Worm (Caenorhabditis elegans) whole organism, midembryonic: ENCODE results near the gene clec-265.
A peak's percentile ranks its signal among the peaks of the same experiment; 100 is the strongest.

Experiments used
- T22C8.4 ChIP-seq: fragments of 200-800 bp; sonication (Bioruptor generic); IDR thresholded peaks from 2 replicates; pipeline ENCODE4 v1.3.6; 2022; ENCODE audit warnings: missing genetic modification characterization, missing compliant biosample characterization
- cog-1 ChIP-seq: sonication (generic microtip); optimal IDR thresholded peaks from 2 replicates; lab custom pipeline; 2016; ENCODE audit warnings: missing genetic modification characterization, missing compliant biosample characterization
- flt-1 ChIP-seq: fragments of 200-800 bp; sonication (Bioruptor generic); IDR thresholded peaks from 2 replicates; pipeline ENCODE4 v1.3.6; 2022; ENCODE audit warnings: missing genetic modification characterization, missing compliant biosample characterization
- klf-2 ChIP-seq: fragments of 200-800 bp; sonication (Bioruptor generic); conservative IDR thresholded peaks from 2 replicates; pipeline ENCODE4 v1.3.6; 2022; ENCODE audit warnings: missing genetic modification reagents, missing genetic modification characterization, missing compliant biosample characterization
- med-1 ChIP-seq: sonication (generic microtip); optimal IDR thresholded peaks from 2 replicates; lab custom pipeline; 2017; ENCODE audit warnings: missing genetic modification characterization, mild to moderate bottlenecking, missing compliant biosample characterization, antibody characterized with exemption, missing genetic modification reagents; ENCODE audit not compliant: insufficient read depth
- ref-1 ChIP-seq: fragments of 200-800 bp; sonication (Bioruptor generic); conservative IDR thresholded peaks from 2 replicates; pipeline ENCODE4 v1.3.6; 2022; ENCODE audit warnings: missing genetic modification reagents, missing genetic modification characterization, missing compliant biosample characterization
- tab-1 ChIP-seq: fragments of 200-800 bp; sonication (Bioruptor generic); IDR thresholded peaks from 2 replicates; pipeline ENCODE4 v1.3.6; 2022; ENCODE audit warnings: missing genetic modification characterization, missing compliant biosample characterization
- ztf-23 ChIP-seq: fragments of 200-800 bp; sonication (Bioruptor generic); IDR thresholded peaks from 2 replicates; pipeline ENCODE4 v1.3.6; 2022; ENCODE audit warnings: missing genetic modification reagents, missing genetic modification characterization, missing compliant biosample characterization
- ztf-29 ChIP-seq: fragments of 200-800 bp; sonication (Bioruptor generic); IDR thresholded peaks from 2 replicates; pipeline ENCODE4 v1.3.6; 2022; ENCODE audit warnings: missing genetic modification reagents, missing genetic modification characterization, missing compliant biosample characterization

The clec-265 gene

DNA sequence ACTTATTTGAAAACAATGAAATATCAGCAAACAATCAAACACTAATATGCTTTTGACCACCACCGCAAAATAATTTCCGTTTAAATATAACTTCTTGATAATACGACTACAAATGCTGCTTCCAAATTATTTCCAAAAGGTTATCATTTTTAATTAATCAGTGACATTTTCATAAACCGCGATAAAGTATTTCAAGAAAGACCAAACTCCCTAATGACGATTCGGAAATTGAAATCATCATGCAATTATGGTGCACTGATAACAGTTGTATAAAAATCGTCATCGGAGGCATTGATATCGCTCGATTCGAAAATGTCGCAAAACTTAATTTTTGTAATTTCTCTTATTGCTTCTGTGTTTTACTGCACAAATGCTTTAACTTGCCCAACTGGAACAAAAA lies at the start of gene clec-265:
Gene clec-265 (plus strand): TSS at position 300 of the 400 bp plus-strand sequence.
- TF ChIP-seq T22C8.4 (GFP tag; lab: Robert Waterston, UW) (no peak), klf-2 (GFP tag; lab: Robert Waterston, UW) (no peak), cog-1 (tag; lab: Kevin White, UChicago) (no peak), flt-1 (GFP tag; lab: Robert Waterston, UW) (no peak), ztf-23 (GFP tag; lab: Robert Waterston, UW) (no peak), ztf-29 (no peak), tab-1 (no peak), med-1 (GFP tag; lab: Kevin White, UChicago) (no peak), ref-1 (GFP tag; lab: Robert Waterston, UW) (no peak)

DNA sequence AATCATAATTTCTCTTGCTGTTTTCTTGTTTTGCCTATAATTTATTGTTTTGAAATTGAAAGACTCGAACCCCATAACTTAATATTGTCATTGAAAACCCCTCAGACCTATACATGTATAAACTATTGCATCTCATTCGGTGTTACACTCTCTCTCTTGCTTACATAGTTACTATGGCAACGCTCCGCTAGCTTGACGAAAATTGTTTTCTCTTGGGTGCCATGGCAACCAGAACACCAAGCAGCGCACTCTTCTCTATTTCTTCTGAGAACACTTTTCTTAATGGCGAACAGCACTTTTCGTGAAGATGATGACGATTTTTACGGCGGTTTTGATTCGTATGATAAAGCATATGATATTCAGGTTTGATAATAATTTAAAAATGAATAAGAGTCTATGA lies 47.6 kb upstream of the clec-265 start, which contains the start of gene osm-5:
Gene osm-5 (plus strand): TSS at position 268 of the 400 bp plus-strand sequence.
- no peak for TF ChIP-seq T22C8.4 (GFP tag; lab: Robert Waterston, UW)
- TF ChIP-seq tab-1, result no peak
- no peak for TF ChIP-seq ref-1 (GFP tag; lab: Robert Waterston, UW)
- no peak for TF ChIP-seq klf-2 (GFP tag; lab: Robert Waterston, UW)
- no peak for TF ChIP-seq cog-1 (tag; lab: Kevin White, UChicago)
- no peak for TF ChIP-seq ztf-29
- TF ChIP-seq med-1 (GFP tag; lab: Kevin White, UChicago), result no peak
- TF ChIP-seq flt-1 (GFP tag; lab: Robert Waterston, UW), result no peak
- no peak for TF ChIP-seq ztf-23 (GFP tag; lab: Robert Waterston, UW)

DNA sequence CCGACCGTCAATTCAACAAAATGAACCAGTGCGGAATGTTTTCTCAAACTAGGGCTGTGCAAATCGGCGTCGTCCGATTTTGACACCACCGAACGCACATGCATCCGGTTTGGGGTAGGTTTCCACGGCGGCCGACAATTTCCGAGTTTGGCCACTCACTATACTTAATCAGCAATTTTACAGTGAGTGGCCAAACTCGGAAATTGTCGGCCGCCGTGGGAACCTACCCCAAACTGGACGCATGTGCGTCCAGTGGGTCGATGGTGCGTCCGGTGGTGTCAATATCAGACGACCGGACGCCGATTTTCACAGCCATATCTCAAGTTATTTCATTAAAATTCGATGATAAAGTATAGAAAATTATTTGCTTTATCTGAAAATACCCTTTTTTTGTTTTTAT lies 41.4 kb upstream of the clec-265 start:
- TF ChIP-seq med-1 (GFP tag; lab: Kevin White, UChicago) (no peak), ztf-23 (GFP tag; lab: Robert Waterston, UW) (no peak), T22C8.4 (GFP tag; lab: Robert Waterston, UW) (no peak), tab-1 (no peak), ref-1 (GFP tag; lab: Robert Waterston, UW) (no peak), cog-1 (tag; lab: Kevin White, UChicago) (no peak), flt-1 (GFP tag; lab: Robert Waterston, UW) (no peak), klf-2 (GFP tag; lab: Robert Waterston, UW) (no peak), ztf-29 (no peak)

DNA sequence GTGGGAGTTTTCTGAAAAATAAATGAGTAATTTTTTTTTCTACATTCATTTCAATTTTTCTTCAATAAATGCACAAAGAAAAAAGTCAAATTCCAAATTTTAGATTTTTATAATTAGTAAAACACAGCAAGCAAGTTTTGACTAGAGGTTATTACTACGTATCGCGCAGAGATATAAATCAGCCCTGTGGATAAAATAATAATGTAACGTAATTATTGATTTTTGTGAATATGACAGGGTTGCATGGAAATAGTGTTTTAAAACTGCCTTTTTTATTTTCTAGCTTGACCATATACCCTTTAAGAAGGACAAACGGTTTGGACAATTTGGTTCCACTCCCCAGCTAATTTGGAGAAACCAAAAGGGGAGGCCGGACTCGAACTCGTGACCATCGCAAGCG lies 35.3 kb upstream of the clec-265 start:
- TF ChIP-seq ztf-23 (GFP tag; lab: Robert Waterston, UW) (no peak), flt-1 (GFP tag; lab: Robert Waterston, UW) (no peak), cog-1 (tag; lab: Kevin White, UChicago) (no peak), ref-1 (GFP tag; lab: Robert Waterston, UW) (no peak), ztf-29 (no peak), T22C8.4 (GFP tag; lab: Robert Waterston, UW) (0 out of 2 replicates have a peak, but pooled peaks have one; percentile 33)

DNA sequence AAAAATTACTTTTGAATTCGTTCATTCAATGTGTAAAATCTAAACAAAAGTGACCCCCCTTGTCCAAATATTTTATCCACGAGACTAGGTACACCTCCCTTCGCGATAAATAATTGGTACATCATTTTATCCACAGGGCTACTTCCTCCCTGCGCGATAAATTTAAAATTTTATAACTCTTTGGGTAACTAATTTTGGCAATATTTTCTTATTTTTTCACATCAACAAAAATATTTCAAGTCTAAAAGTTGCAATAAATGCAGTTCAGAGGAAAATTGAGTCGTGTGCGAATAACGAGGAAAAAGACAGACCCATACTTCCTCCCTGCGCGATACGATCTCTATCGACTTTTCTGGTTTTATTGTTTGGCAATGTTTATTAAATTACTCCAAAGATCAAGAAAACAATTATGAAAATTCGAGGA lies 34.6 kb upstream of the clec-265 start:
- TF ChIP-seq tab-1 (0 out of 2 replicates have a peak, but pooled peaks have one; percentile 45), cog-1 (tag; lab: Kevin White, UChicago) (peak; percentile 98), T22C8.4 (GFP tag; lab: Robert Waterston, UW) (peak; percentile 57; the same call in 1 of the 2 replicates), klf-2 (GFP tag; lab: Robert Waterston, UW) (peak; percentile 87), ztf-23 (GFP tag; lab: Robert Waterston, UW) (peak; percentile 83), med-1 (GFP tag; lab: Kevin White, UChicago) (peak; percentile 57), ztf-29 (no peak; the same call in 1 of the 2 replicates), flt-1 (GFP tag; lab: Robert Waterston, UW) (peak; percentile 88), ref-1 (GFP tag; lab: Robert Waterston, UW) (no peak)

DNA sequence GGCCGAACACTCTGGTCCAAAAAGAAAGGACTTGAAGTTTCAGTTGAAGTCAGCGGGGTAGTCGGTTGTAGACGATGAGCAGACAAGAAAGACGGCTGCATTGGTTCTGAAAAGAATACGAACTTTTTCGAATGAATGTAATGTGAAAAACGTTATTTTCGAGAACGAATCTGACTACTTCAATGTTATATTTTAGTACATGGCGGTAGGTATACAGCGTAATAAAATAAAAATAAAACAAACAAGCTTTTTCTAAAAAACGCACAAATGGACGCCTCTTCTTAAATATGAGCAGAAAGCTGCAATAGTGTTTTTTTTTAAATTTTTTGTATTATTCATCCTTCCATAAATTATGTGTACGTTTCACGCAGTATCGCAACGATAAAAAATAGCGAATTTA lies 31.9 kb upstream of the clec-265 start, which contains the start of gene Y41G9A.17:
Gene Y41G9A.17 (minus strand): TSS at position 101 of the 400 bp plus-strand sequence.
- TF ChIP-seq klf-2 (GFP tag; lab: Robert Waterston, UW), result no peak
- TF ChIP-seq tab-1, result no peak
- TF ChIP-seq ztf-29, result no peak
- TF ChIP-seq med-1 (GFP tag; lab: Kevin White, UChicago), result no peak

DNA sequence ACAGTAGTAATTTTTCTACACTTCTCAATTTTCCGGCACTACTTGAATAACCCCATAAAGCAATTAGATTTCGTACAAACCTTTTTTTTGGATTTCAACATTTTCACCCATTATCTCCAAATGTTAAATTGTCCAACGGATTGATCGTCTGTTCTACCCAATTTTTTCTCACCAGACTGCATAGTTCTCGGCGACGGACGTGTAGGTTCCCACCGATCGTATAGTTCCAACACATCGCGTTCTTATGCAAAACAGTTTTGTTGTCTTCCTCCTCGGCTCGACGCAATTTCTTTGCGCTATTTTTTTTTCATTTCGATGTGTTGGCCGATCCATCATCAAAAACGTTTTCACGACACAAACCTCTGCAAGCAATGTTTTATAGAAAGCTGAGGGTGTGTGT lies 27.9 kb upstream of the clec-265 start, which contains the start of gene Y41G9A.6:
Gene Y41G9A.6 (minus strand): TSS at position 101 of the 400 bp plus-strand sequence.
- TF ChIP-seq ref-1 (GFP tag; lab: Robert Waterston, UW), result no peak
- TF ChIP-seq cog-1 (tag; lab: Kevin White, UChicago), result no peak
- no peak for TF ChIP-seq klf-2 (GFP tag; lab: Robert Waterston, UW)
- TF ChIP-seq T22C8.4 (GFP tag; lab: Robert Waterston, UW), result no peak
- TF ChIP-seq tab-1, result no peak
- TF ChIP-seq ztf-29, result no peak
- TF ChIP-seq med-1 (GFP tag; lab: Kevin White, UChicago), result no peak
- TF ChIP-seq ztf-23 (GFP tag; lab: Robert Waterston, UW), result no peak
- no peak for TF ChIP-seq flt-1 (GFP tag; lab: Robert Waterston, UW)

DNA sequence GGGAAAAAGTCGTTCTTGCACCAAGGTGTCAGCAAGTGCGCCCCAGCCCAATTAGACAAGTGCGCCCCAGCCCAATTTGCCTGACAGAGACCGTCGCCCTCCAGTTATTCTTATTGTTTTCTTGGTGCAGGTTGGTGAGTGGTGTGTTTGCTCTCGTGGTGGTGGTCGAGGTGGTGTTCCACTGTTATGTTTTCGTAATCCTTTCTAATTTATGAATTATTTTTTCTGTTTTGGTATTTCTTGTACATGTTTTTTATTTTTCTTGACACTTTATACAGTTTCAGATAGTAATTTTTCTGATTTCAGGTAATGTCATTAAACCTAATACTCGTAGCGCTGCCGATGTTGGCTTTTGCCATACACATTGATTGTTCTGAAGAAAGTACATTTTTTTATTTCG lies 22.4 kb upstream of the clec-265 start, which contains the start of gene Y48D7A.1:
Gene Y48D7A.1 (plus strand): TSS at position 301 of the 400 bp plus-strand sequence.
- TF ChIP-seq T22C8.4 (GFP tag; lab: Robert Waterston, UW) (no peak), med-1 (GFP tag; lab: Kevin White, UChicago) (no peak), tab-1 (no peak), ztf-23 (GFP tag; lab: Robert Waterston, UW) (no peak), klf-2 (GFP tag; lab: Robert Waterston, UW) (no peak), cog-1 (tag; lab: Kevin White, UChicago) (no peak), flt-1 (GFP tag; lab: Robert Waterston, UW) (no peak), ref-1 (GFP tag; lab: Robert Waterston, UW) (no peak), ztf-29 (no peak)

DNA sequence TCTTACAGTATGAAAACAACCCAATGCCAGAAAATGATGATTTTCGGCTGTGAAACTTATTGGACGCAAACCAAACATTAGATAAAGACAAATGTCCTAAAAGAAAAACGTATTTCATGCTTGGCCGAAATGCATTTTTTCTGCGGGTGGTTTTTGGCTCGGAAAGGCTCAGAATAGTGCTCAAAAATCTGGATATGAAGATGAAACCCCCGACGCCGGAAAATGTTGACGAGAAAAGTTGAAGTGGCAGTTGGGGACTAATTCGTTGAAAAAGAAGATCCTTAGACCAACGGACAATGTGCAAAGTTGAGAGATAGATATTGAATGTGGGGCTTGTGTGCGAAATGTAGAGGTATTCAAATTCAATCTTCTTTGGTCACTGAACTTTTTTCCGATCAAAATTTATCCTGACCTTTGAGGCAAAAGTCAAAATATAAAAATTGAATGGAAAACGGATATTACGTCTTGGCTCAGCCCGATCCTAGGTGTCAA lies 13.0 kb upstream of the clec-265 start, which contains the start of gene flp-18:
Gene flp-18 (minus strand): TSS at position 51 of the 492 bp plus-strand sequence.
- no peak for TF ChIP-seq cog-1 (tag; lab: Kevin White, UChicago)
- TF ChIP-seq ref-1 (GFP tag; lab: Robert Waterston, UW), result no peak
- TF ChIP-seq ztf-29, result no peak
- no peak for TF ChIP-seq ztf-23 (GFP tag; lab: Robert Waterston, UW)
- TF ChIP-seq T22C8.4 (GFP tag; lab: Robert Waterston, UW), result no peak
- TF ChIP-seq med-1 (GFP tag; lab: Kevin White, UChicago), result no peak
- no peak for TF ChIP-seq flt-1 (GFP tag; lab: Robert Waterston, UW)
- no peak for TF ChIP-seq tab-1
- no peak for TF ChIP-seq klf-2 (GFP tag; lab: Robert Waterston, UW)
